Worm (Caenorhabditis elegans) whole organism, early embryonic: ENCODE measurements around the gene mdl-1.

ENCODE experiments used
- F13C5.2 ChIP-seq: sonication (generic microtip); optimal IDR thresholded peaks from 2 replicates; lab custom pipeline; 2017; ENCODE audit warnings: mild to moderate bottlenecking, missing genetic modification characterization, inconsistent platforms, missing compliant biosample characterization
- aly-1 ChIP-seq: sonication (generic microtip); optimal IDR thresholded peaks from 2 replicates; lab custom pipeline; 2016; ENCODE audit warnings: missing genetic modification characterization, missing compliant biosample characterization
- ama-1 ChIP-seq: fragments of 150-350 bp; optimal IDR thresholded peaks from 2 replicates; lab custom pipeline; 2014
- ceh-13 ChIP-seq: fragments of 200-800 bp; sonication (Bioruptor generic); optimal IDR thresholded peaks from 2 replicates; lab custom pipeline; 2018; ENCODE audit warnings: mild to moderate bottlenecking, missing genetic modification characterization, missing compliant biosample characterization
- ets-7 ChIP-seq: sonication (generic microtip); optimal IDR thresholded peaks from 2 replicates; lab custom pipeline; 2016; ENCODE audit warnings: missing genotype, missing genetic modification characterization, missing compliant biosample characterization
- flt-1 ChIP-seq: fragments of 200-800 bp; sonication (Bioruptor generic); IDR thresholded peaks from 2 replicates; pipeline ENCODE4 v1.3.6; 2022; ENCODE audit warnings: missing genetic modification characterization, missing compliant biosample characterization
- hmbx-1 ChIP-seq: sonication (generic microtip); optimal IDR thresholded peaks from 2 replicates; lab custom pipeline; 2016; ENCODE audit warnings: mild to moderate bottlenecking, missing genetic modification characterization, missing compliant biosample characterization
- pes-1 ChIP-seq: fragments of 200-800 bp; sonication (Bioruptor generic); IDR thresholded peaks from 2 replicates; pipeline ENCODE4 v1.3.6; 2022; ENCODE audit warnings: missing genetic modification reagents, missing genetic modification characterization, missing compliant biosample characterization
- scrt-1 ChIP-seq: fragments of 200-800 bp; sonication (Bioruptor generic); IDR thresholded peaks from 2 replicates; pipeline ENCODE4 v1.3.6; 2022; ENCODE audit warnings: missing genetic modification characterization, missing compliant biosample characterization
- sea-1 ChIP-seq: fragments of 200-800 bp; sonication (Bioruptor generic); conservative IDR thresholded peaks from 2 replicates; pipeline ENCODE4 v1.3.6; 2022; ENCODE audit warnings: missing genetic modification characterization, missing compliant biosample characterization
- tbx-11 ChIP-seq: fragments of 200-800 bp; sonication (Bioruptor generic); IDR thresholded peaks from 2 replicates; pipeline ENCODE4 v1.3.6; 2022; ENCODE audit warnings: missing genetic modification characterization, missing compliant biosample characterization
- tbx-37 ChIP-seq: fragments of 200-800 bp; sonication (Bioruptor generic); conservative IDR thresholded peaks from 2 replicates; pipeline ENCODE4 v1.3.6; 2022; ENCODE audit warnings: missing genetic modification reagents, missing genetic modification characterization, missing compliant biosample characterization

DNA sequence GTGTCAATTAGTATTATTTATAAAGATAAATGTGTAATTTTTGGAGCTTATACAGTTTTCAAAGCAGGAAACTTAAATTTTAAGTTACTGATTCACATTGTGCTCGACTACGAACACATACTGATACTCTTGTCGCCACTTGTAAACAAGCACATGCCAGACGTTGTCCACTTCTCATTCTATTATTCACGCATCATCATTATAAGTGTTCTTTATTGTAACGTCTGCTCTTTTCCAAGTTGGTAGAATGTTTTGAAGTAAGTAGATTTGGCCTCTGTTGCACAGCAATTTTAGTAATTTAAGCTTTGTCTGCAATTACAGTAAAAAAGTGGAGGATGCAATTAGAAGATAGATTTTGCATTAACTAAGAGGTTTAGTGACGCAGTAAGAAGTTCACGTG lies 49.3 kb upstream of the mdl-1 start:
- TF ChIP-seq ama-1 (lab: Kevin White, UChicago) (no peak), tbx-11 (GFP tag; lab: Robert Waterston, UW) (no peak), F13C5.2 (tag; lab: Kevin White, UChicago) (no peak), sea-1 (no peak), flt-1 (GFP tag; lab: Robert Waterston, UW) (no peak), hmbx-1 (no peak), scrt-1 (GFP tag; lab: Robert Waterston, UW) (no peak), tbx-37 (GFP tag; lab: Robert Waterston, UW) (no peak), ceh-13 (no peak), ets-7 (tag; lab: Kevin White, UChicago) (no peak), pes-1 (no peak), aly-1 (tag; lab: Kevin White, UChicago) (no peak)
